Fruit fly (Drosophila melanogaster) whole organism, embryonic: ENCODE results near the gene CG10663.
A peak's percentile ranks its signal among the peaks of the same experiment; 100 is the strongest.

Source experiments
- Bdp1 ChIP-seq: fragments of 200-800 bp; sonication (Bioruptor generic); optimal IDR thresholded peaks from 3 replicates; lab custom pipeline; 2016; ENCODE audit warnings: missing biosample characterization, missing genetic modification characterization
- BtbVII ChIP-seq: fragments of 200-800 bp; sonication (Bioruptor generic); optimal IDR thresholded peaks from 3 replicates; lab custom pipeline; 2017; ENCODE audit warnings: missing biosample characterization, mild to moderate bottlenecking, missing genetic modification characterization
- CG12942 ChIP-seq: fragments of 200-800 bp; sonication (Bioruptor generic); optimal IDR thresholded peaks from 3 replicates; lab custom pipeline; 2016; ENCODE audit warnings: missing biosample characterization, missing genetic modification characterization
- CG13123 ChIP-seq: fragments of 200-800 bp; sonication (Bioruptor generic); optimal IDR thresholded peaks from 2 replicates; lab custom pipeline; 2016; ENCODE audit warnings: missing biosample characterization, missing genetic modification characterization
- CG15011 ChIP-seq: fragments of 200-800 bp; sonication (Bioruptor generic); optimal IDR thresholded peaks from 3 replicates; lab custom pipeline; 2018; ENCODE audit warnings: missing biosample characterization, mild to moderate bottlenecking, missing genetic modification characterization
- CG15479 ChIP-seq: fragments of 200-800 bp; sonication (Bioruptor generic); optimal IDR thresholded peaks from 3 replicates; lab custom pipeline; 2019; ENCODE audit warnings: missing biosample characterization, mild to moderate bottlenecking, missing genetic modification characterization, moderate library complexity
- CG17359 ChIP-seq: fragments of 200-800 bp; sonication (Bioruptor generic); optimal IDR thresholded peaks from 3 replicates; lab custom pipeline; 2018; ENCODE audit warnings: missing biosample characterization, mild to moderate bottlenecking, missing genetic modification characterization, moderate library complexity
- CG17912 ChIP-seq: fragments of 200-800 bp; sonication (Bioruptor generic); optimal IDR thresholded peaks from 2 replicates; lab custom pipeline; 2018; ENCODE audit warnings: missing biosample characterization, mild to moderate bottlenecking, missing genetic modification characterization
- CG1792 ChIP-seq: fragments of 200-800 bp; sonication (Bioruptor generic); optimal IDR thresholded peaks from 2 replicates; lab custom pipeline; 2016; ENCODE audit warnings: missing biosample characterization, missing genetic modification characterization
- CG18619 ChIP-seq: fragments of 200-800 bp; sonication (Bioruptor generic); optimal IDR thresholded peaks from 3 replicates; lab custom pipeline; 2017; ENCODE audit warnings: missing biosample characterization, mild to moderate bottlenecking, missing genetic modification characterization
- CG2120 ChIP-seq: fragments of 200-800 bp; sonication (Bioruptor generic); optimal IDR thresholded peaks from 3 replicates; lab custom pipeline; 2016; ENCODE audit warnings: missing biosample characterization, missing genetic modification characterization
- CG3065 ChIP-seq: fragments of 200-800 bp; sonication (Bioruptor generic); optimal IDR thresholded peaks from 2 replicates; lab custom pipeline; 2016; ENCODE audit warnings: missing biosample characterization, missing genetic modification characterization
- CG32532 ChIP-seq: fragments of 200-800 bp; sonication (Bioruptor generic); IDR thresholded peaks from 2 replicates; pipeline ENCODE4 v1.3.6; 2022; ENCODE audit warnings: missing biosample characterization, missing genetic modification characterization
- CG42726 ChIP-seq: fragments of 200-800 bp; sonication (Bioruptor generic); IDR thresholded peaks from 2 replicates; pipeline ENCODE4 v1.3.6; 2022; ENCODE audit warnings: missing biosample characterization, missing genetic modification characterization; ENCODE audit not compliant: partially characterized antibody
- CG5180 ChIP-seq: fragments of 200-800 bp; sonication (Bioruptor generic); optimal IDR thresholded peaks from 3 replicates; lab custom pipeline; 2017; ENCODE audit warnings: missing biosample characterization, missing genetic modification characterization, mild to moderate bottlenecking, moderate library complexity, missing genetic modification reagents
- CG6254 ChIP-seq: fragments of 200-800 bp; sonication (Bioruptor generic); optimal IDR thresholded peaks from 3 replicates; lab custom pipeline; 2017; ENCODE audit warnings: mild to moderate bottlenecking, missing biosample characterization, missing genetic modification reagents, missing genetic modification characterization
- CG6272 ChIP-seq: fragments of 200-800 bp; sonication (Bioruptor generic); IDR thresholded peaks from 2 replicates; pipeline ENCODE4 v1.3.6; 2022; ENCODE audit warnings: missing biosample characterization, missing genetic modification characterization
- CTCF ChIP-seq: fragments of 200-800 bp; sonication (Bioruptor generic); optimal IDR thresholded peaks from 2 replicates; lab custom pipeline; 2017; ENCODE audit warnings: missing biosample characterization, mild to moderate bottlenecking, missing genetic modification characterization, moderate library complexity
- ERR ChIP-seq: fragments of 200-800 bp; sonication (Bioruptor generic); optimal IDR thresholded peaks from 2 replicates; lab custom pipeline; 2016; ENCODE audit warnings: missing biosample characterization, missing genetic modification characterization
- H2.0 ChIP-seq: fragments of 200-800 bp; sonication (Bioruptor generic); IDR thresholded peaks from 2 replicates; pipeline ENCODE4 v1.3.6; 2022; ENCODE audit warnings: missing biosample characterization, missing genetic modification characterization
- HLH54F ChIP-seq: fragments of 200-800 bp; sonication (Bioruptor generic); optimal IDR thresholded peaks from 3 replicates; lab custom pipeline; 2016; ENCODE audit warnings: missing biosample characterization, missing genetic modification characterization
- Hr51 ChIP-seq, 2 experiments: fragments of 200-800 bp; sonication (Bioruptor generic); optimal IDR thresholded peaks; 2 replicates in 1 of 2; 3 replicates in 1 of 2; lab custom pipeline; 2016 to 2018; ENCODE audit warnings: missing biosample characterization in 2 of 2, missing genetic modification characterization in 2 of 2, mild to moderate bottlenecking in 1 of 2, moderate library complexity in 1 of 2
- Med ChIP-seq: fragments of 200-800 bp; sonication (Bioruptor generic); peaks from one replicate; lab custom pipeline; 2016; ENCODE audit warnings: missing biosample characterization, missing genetic modification characterization, mild to moderate bottlenecking, inconsistent platforms, moderate library complexity
- Myb ChIP-seq: fragments of 200-800 bp; sonication (Bioruptor generic); optimal IDR thresholded peaks from 2 replicates; lab custom pipeline; 2016; ENCODE audit warnings: missing biosample characterization, missing genetic modification characterization
- PHDP ChIP-seq: fragments of 200-800 bp; sonication (Bioruptor generic); optimal IDR thresholded peaks from 3 replicates; lab custom pipeline; 2018; ENCODE audit warnings: missing biosample characterization, mild to moderate bottlenecking, missing genetic modification characterization, moderate library complexity
- Pdp1 ChIP-seq, 2 experiments: fragments of 200-800 bp; sonication (Bioruptor generic); optimal IDR thresholded peaks; 3 replicates each; lab custom pipeline; 2016; ENCODE audit warnings: missing biosample characterization in 2 of 2, missing genetic modification characterization in 2 of 2, mild to moderate bottlenecking in 1 of 2, moderate library complexity in 1 of 2
- Side ChIP-seq: fragments of 200-800 bp; sonication (Bioruptor generic); optimal IDR thresholded peaks from 2 replicates; lab custom pipeline; 2016; ENCODE audit warnings: missing biosample characterization, missing genetic modification characterization
- Usf ChIP-seq: fragments of 200-800 bp; sonication (Bioruptor generic); optimal IDR thresholded peaks from 2 replicates; lab custom pipeline; 2017; ENCODE audit warnings: missing genotype, missing biosample characterization, missing genetic modification characterization
- amos ChIP-seq: fragments of 200-800 bp; sonication (Bioruptor generic); IDR thresholded peaks from 2 replicates; pipeline ENCODE4 v1.3.6; 2022; ENCODE audit warnings: missing biosample characterization, missing genetic modification characterization; ENCODE audit not compliant: partially characterized antibody
- ato ChIP-seq: fragments of 200-800 bp; sonication (Bioruptor generic); IDR thresholded peaks from 2 replicates; pipeline ENCODE4 v1.3.6; 2022; ENCODE audit warnings: missing biosample characterization, missing genetic modification characterization; ENCODE audit not compliant: partially characterized antibody
- cad ChIP-seq: fragments of >200 bp; optimal IDR thresholded peaks from 2 replicates; lab custom pipeline; 2017; ENCODE audit warnings: missing biosample characterization, missing genetic modification characterization
- cg ChIP-seq: fragments of 200-800 bp; sonication (Bioruptor generic); optimal IDR thresholded peaks from 3 replicates; lab custom pipeline; 2019; ENCODE audit warnings: missing biosample characterization, mild to moderate bottlenecking, missing genetic modification characterization, moderate library complexity
- crol ChIP-seq: fragments of 200-800 bp; sonication (Bioruptor generic); IDR thresholded peaks from 2 replicates; pipeline ENCODE4 v1.3.6; 2022; ENCODE audit warnings: missing biosample characterization, missing genetic modification characterization
- dm ChIP-seq: fragments of 200-800 bp; sonication (Bioruptor generic); optimal IDR thresholded peaks from 3 replicates; lab custom pipeline; 2016; ENCODE audit warnings: missing biosample characterization, missing genetic modification characterization
- dysf ChIP-seq: fragments of 200-800 bp; sonication (Bioruptor generic); IDR thresholded peaks from 3 replicates; pipeline ENCODE4 v1.3.6; 2022; ENCODE audit warnings: missing biosample characterization, missing genetic modification characterization
- fd64A ChIP-seq: fragments of 200-800 bp; sonication (Bioruptor generic); optimal IDR thresholded peaks from 3 replicates; lab custom pipeline; 2018; ENCODE audit warnings: missing biosample characterization, mild to moderate bottlenecking, missing genetic modification characterization
- fru ChIP-seq: fragments of >200 bp; optimal IDR thresholded peaks from 2 replicates; lab custom pipeline; 2017
- nerfin-2 ChIP-seq: fragments of 200-800 bp; sonication (Bioruptor generic); IDR thresholded peaks from 2 replicates; pipeline ENCODE4 v1.3.6; 2022; ENCODE audit warnings: missing biosample characterization, missing genetic modification characterization; ENCODE audit not compliant: partially characterized antibody
- oc ChIP-seq: fragments of 200-800 bp; sonication (Bioruptor generic); optimal IDR thresholded peaks from 2 replicates; lab custom pipeline; 2018; ENCODE audit warnings: missing biosample characterization, mild to moderate bottlenecking, missing genetic modification characterization, moderate library complexity
- pb ChIP-seq: fragments of 200-800 bp; sonication (Bioruptor generic); optimal IDR thresholded peaks from 3 replicates; lab custom pipeline; 2016; ENCODE audit warnings: missing biosample characterization, missing genetic modification characterization
- pita ChIP-seq: fragments of 200-800 bp; sonication (Bioruptor generic); optimal IDR thresholded peaks from 2 replicates; lab custom pipeline; 2017; ENCODE audit warnings: missing biosample characterization, mild to moderate bottlenecking, missing genetic modification characterization
- repo ChIP-seq: fragments of 200-800 bp; sonication (Bioruptor generic); optimal IDR thresholded peaks from 2 replicates; lab custom pipeline; 2016; ENCODE audit warnings: missing biosample characterization, missing genetic modification characterization
- rib ChIP-seq: fragments of 200-800 bp; sonication (Bioruptor generic); IDR thresholded peaks from 2 replicates; pipeline ENCODE4 v1.3.6; 2022; ENCODE audit warnings: missing biosample characterization, missing genetic modification characterization
- row ChIP-seq: fragments of 200-800 bp; sonication (Bioruptor generic); IDR thresholded peaks from 3 replicates; pipeline ENCODE4 v1.3.6; 2022; ENCODE audit warnings: missing biosample characterization, missing genetic modification characterization
- slbo ChIP-seq: fragments of 200-800 bp; sonication (Bioruptor generic); IDR thresholded peaks from 2 replicates; pipeline ENCODE4 v1.3.6; 2022; ENCODE audit warnings: missing biosample characterization, missing genetic modification characterization
- sr ChIP-seq: fragments of 200-800 bp; sonication (Bioruptor generic); IDR thresholded peaks from 3 replicates; pipeline ENCODE4 v1.3.6; 2022; ENCODE audit warnings: missing biosample characterization, missing genetic modification characterization
- tgo ChIP-seq: fragments of 200-800 bp; sonication (Bioruptor generic); IDR thresholded peaks from 3 replicates; pipeline ENCODE4 v1.3.6; 2022; ENCODE audit warnings: missing biosample characterization, missing genetic modification characterization
- tll ChIP-seq, 2 experiments: fragments of 200-800 bp in 1 of 2; fragments of >200 bp in 1 of 2; sonication (Bioruptor generic) in 1 of 2; optimal IDR thresholded peaks; 2 replicates each; lab custom pipeline; 2017 to 2019; ENCODE audit warnings: missing biosample characterization in 2 of 2, missing genetic modification characterization in 2 of 2, mild to moderate bottlenecking in 1 of 2, moderate library complexity in 1 of 2
- zfh1 ChIP-seq: fragments of 200-800 bp; sonication (Bioruptor generic); IDR thresholded peaks from 3 replicates; pipeline ENCODE4 v1.3.6; 2022; ENCODE audit warnings: missing biosample characterization, missing genetic modification characterization

Gene CG10663

DNA sequence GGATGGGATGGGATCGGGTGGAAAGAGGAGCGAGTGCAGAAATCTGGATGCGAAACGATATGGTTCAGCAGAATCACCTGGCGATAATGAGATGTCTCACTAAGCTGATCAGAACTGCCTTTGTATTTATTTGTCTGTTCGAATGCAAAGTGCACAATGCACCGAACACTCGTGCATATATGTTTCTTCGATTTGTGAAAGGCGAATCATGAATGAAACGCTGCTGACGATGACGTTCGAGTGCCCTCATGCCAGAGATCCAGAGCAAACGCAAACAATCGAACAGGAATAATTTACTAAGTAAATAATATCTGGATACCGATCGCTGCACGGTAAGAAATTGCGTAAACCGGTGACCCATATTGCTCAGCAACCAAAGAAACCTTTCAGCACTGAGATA is 15.2 kb downstream of the CG10663 start, which contains the start of gene CG32102:
TSS of gene CG32102 (minus strand) at position 101 of the 400 bp plus-strand sequence.
- TF ChIP-seq CG12942 (no peak), CG17912 (no peak), pita (GFP tag; lab: Kevin White, UChicago) (no peak), cad (no peak), CG6272 (GFP tag; lab: Robert Waterston, UW) (no peak), H2.0 (GFP tag; lab: Robert Waterston, UW) (no peak), Usf (GFP tag; lab: Kevin White, UChicago) (no peak)

DNA sequence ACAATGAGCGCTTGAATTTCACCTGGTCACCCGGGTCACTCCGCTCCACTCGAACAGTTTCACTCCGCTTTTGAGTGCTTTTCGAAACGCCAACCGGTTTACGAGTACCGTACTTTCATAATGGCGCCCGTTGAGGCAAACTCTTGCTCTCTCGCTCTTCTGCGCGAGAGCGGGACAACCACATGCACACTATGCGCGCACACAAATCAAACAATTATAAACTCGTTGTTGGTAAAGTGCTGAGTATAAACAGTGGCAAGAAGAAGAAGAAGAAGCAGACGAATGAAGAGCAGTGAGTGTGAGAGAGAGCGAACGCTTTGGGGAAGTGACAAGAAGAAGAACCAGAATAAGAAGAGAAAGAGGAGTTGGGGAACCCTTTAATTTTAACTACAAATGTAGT is 16.8 kb downstream of the CG10663 start, which contains the start of gene eyg:
TSS of gene eyg (minus strand) at position 6 of the 400 bp plus-strand sequence.
- TF ChIP-seq CG15479 (GFP tag; lab: Kevin White, UChicago) (peak; percentile 18), ERR (GFP tag; lab: Kevin White, UChicago) (peak; percentile 14), dm (peak; percentile 14), Bdp1 (GFP tag; lab: Kevin White, UChicago) (no peak), CG17359 (tag; lab: Kevin White, UChicago) (peak; percentile 25), CG2120 (GFP tag; lab: Kevin White, UChicago) (peak; percentile 10), oc (tag; lab: Kevin White, UChicago) (peak; percentile 48), Myb (peak; percentile 16), fd64A (peak; percentile 6), crol (peak; percentile 79), CTCF (GFP tag; lab: Kevin White, UChicago) (no peak), fru (no peak), CG32532 (peak; percentile 44; the same call in 1 of the 2 replicates), Pdp1 (GFP tag; optimal IDR thresholded peaks at IDR 0.05; lab: Kevin White, UChicago) (peak in 1 of 2 experiments; percentile 75), HLH54F (no peak), rib (GFP tag; lab: Robert Waterston, UW) (0 out of 2 replicates have a peak, but pooled peaks have one; percentile 16), dysf (GFP tag; lab: Robert Waterston, UW) (0 out of 3 replicates have a peak, but pooled peaks have one; percentile 34), CG13123 (GFP tag; lab: Kevin White, UChicago) (no peak), nerfin-2 (GFP tag; lab: Robert Waterston, UW) (0 out of 2 replicates have a peak, but pooled peaks have one; percentile 45), CG18619 (GFP tag; lab: Kevin White, UChicago) (peak; percentile 16), row (GFP tag; lab: Robert Waterston, UW) (no peak), ato (GFP tag; lab: Robert Waterston, UW) (peak; percentile 63; the same call in 1 of the 2 replicates), repo (GFP tag; lab: Kevin White, UChicago) (peak; percentile 15), BtbVII (peak; percentile 8), amos (peak; percentile 65; the same call in 1 of the 2 replicates), CG1792 (GFP tag; lab: Kevin White, UChicago) (no peak), CG3065 (GFP tag; lab: Kevin White, UChicago) (peak; percentile 4), CG15011 (peak; percentile 11), CG5180 (peak; percentile 61), tll (GFP tag; optimal IDR thresholded peaks at IDR 0.05; lab: Kevin White, UChicago) (peak in 1 of 2 experiments; percentile 36), Med (GFP tag; lab: Kevin White, UChicago) (peak; percentile 94), CG6254 (GFP tag; lab: Kevin White, UChicago) (no peak), pb (peak; percentile 79), tgo (GFP tag; lab: Robert Waterston, UW) (peak; percentile 29; the same call in 1 of the 3 replicates), Hr51 (GFP tag; optimal IDR thresholded peaks at IDR 0.05; lab: Kevin White, UChicago) (peak in 1 of 2 experiments; percentile 30), cg (GFP tag; lab: Kevin White, UChicago) (peak; percentile 86), Side (GFP tag; lab: Kevin White, UChicago) (peak; percentile 29), CG42726 (peak; percentile 58; the same call in 1 of the 2 replicates), sr (GFP tag; lab: Robert Waterston, UW) (no peak; the same call in 2 of the 3 replicates), PHDP (tag; lab: Kevin White, UChicago) (peak; percentile 41), zfh1 (GFP tag; lab: Robert Waterston, UW) (0 out of 3 replicates have a peak, but pooled peaks have one; percentile 11), slbo (GFP tag; lab: Robert Waterston, UW) (0 out of 2 replicates have a peak, but pooled peaks have one; percentile 20)
